Worm (Caenorhabditis elegans) whole organism, L4/young adult: Measurements from ENCODE around the gene ZC250.5.

ENCODE experiments used
- W03F9.2 ChIP-seq: fragments of 150-350 bp; optimal IDR thresholded peaks from 2 replicates; lab custom pipeline; 2014; ENCODE audit warnings: missing biosample characterization, missing genetic modification characterization
- him-1 ChIP-seq: sonication (generic microtip); optimal IDR thresholded peaks from 2 replicates; lab custom pipeline; 2016; ENCODE audit warnings: missing genotype, missing genetic modification reagents, missing genetic modification characterization, missing compliant biosample characterization

ce11 chrV:5788650-5789049, 16.9 kb upstream of the ZC250.5 start:
- TF ChIP-seq him-1 (no peak), W03F9.2 (tag; lab: Kevin White, UChicago) (no peak)
